Fruit fly (Drosophila melanogaster) whole organism, embryonic: ENCODE results near the gene CG33941.

Experiments
- CG10274 ChIP-seq: fragments of 200-800 bp; sonication (Bioruptor generic); optimal IDR thresholded peaks from 3 replicates; lab custom pipeline; 2017; ENCODE audit warnings: missing biosample characterization, mild to moderate bottlenecking, missing genetic modification characterization
- CG10321 ChIP-seq: fragments of 200-800 bp; sonication (Bioruptor generic); IDR thresholded peaks from 2 replicates; pipeline ENCODE4 v1.3.6; 2022; ENCODE audit warnings: missing biosample characterization, missing genetic modification characterization
- CG10431 ChIP-seq: fragments of 200-800 bp; sonication (Bioruptor generic); optimal IDR thresholded peaks from 3 replicates; lab custom pipeline; 2018; ENCODE audit warnings: missing biosample characterization, mild to moderate bottlenecking, missing genetic modification characterization
- CG11504 ChIP-seq: fragments of 200-800 bp; sonication (Bioruptor generic); optimal IDR thresholded peaks from 3 replicates; lab custom pipeline; 2019; ENCODE audit warnings: missing biosample characterization, mild to moderate bottlenecking, missing genetic modification characterization, moderate library complexity
- CG12155 ChIP-seq: fragments of 200-800 bp; sonication (Bioruptor generic); optimal IDR thresholded peaks from 3 replicates; lab custom pipeline; 2016; ENCODE audit warnings: missing biosample characterization, missing genetic modification characterization
- CG12659 ChIP-seq: fragments of 200-800 bp; sonication (Bioruptor generic); optimal IDR thresholded peaks from 3 replicates; lab custom pipeline; 2017; ENCODE audit warnings: mild to moderate bottlenecking, missing biosample characterization, missing genetic modification reagents, missing genetic modification characterization
- CG13424 ChIP-seq: fragments of 200-800 bp; sonication (Bioruptor generic); optimal IDR thresholded peaks from 2 replicates; lab custom pipeline; 2019; ENCODE audit warnings: missing biosample characterization, mild to moderate bottlenecking, missing genetic modification characterization, moderate library complexity
- CG13624 ChIP-seq: fragments of 200-800 bp; sonication (Bioruptor generic); optimal IDR thresholded peaks from 2 replicates; lab custom pipeline; 2016; ENCODE audit warnings: missing biosample characterization, missing genetic modification characterization
- CG14667 ChIP-seq: fragments of 200-800 bp; sonication (Bioruptor generic); IDR thresholded peaks from 2 replicates; pipeline ENCODE4 v1.3.6; 2022; ENCODE audit warnings: missing biosample characterization, missing genetic modification characterization
- CG14860 ChIP-seq: fragments of 200-800 bp; sonication (Bioruptor generic); IDR thresholded peaks from 3 replicates; pipeline ENCODE4 v1.3.6; 2022; ENCODE audit warnings: missing biosample characterization, missing genetic modification characterization; ENCODE audit not compliant: partially characterized antibody
- CG15011 ChIP-seq: fragments of 200-800 bp; sonication (Bioruptor generic); optimal IDR thresholded peaks from 3 replicates; lab custom pipeline; 2018; ENCODE audit warnings: missing biosample characterization, mild to moderate bottlenecking, missing genetic modification characterization
- CG1603 ChIP-seq: fragments of 200-800 bp; sonication (Bioruptor generic); optimal IDR thresholded peaks from 2 replicates; lab custom pipeline; 2019; ENCODE audit warnings: missing biosample characterization, mild to moderate bottlenecking, missing genetic modification characterization, moderate library complexity
- CG16813 ChIP-seq: fragments of 200-800 bp; sonication (Bioruptor generic); IDR thresholded peaks from 3 replicates; pipeline ENCODE4 v1.3.6; 2022; ENCODE audit warnings: missing biosample characterization, missing genetic modification characterization; ENCODE audit not compliant: partially characterized antibody
- CG17912 ChIP-seq: fragments of 200-800 bp; sonication (Bioruptor generic); optimal IDR thresholded peaks from 2 replicates; lab custom pipeline; 2018; ENCODE audit warnings: missing biosample characterization, mild to moderate bottlenecking, missing genetic modification characterization
- CG18011 ChIP-seq: fragments of 200-800 bp; sonication (Bioruptor generic); optimal IDR thresholded peaks from 2 replicates; lab custom pipeline; 2017; ENCODE audit warnings: missing biosample characterization, missing genetic modification characterization, mild to moderate bottlenecking, moderate library complexity, missing genotype
- CG2120 ChIP-seq: fragments of 200-800 bp; sonication (Bioruptor generic); optimal IDR thresholded peaks from 3 replicates; lab custom pipeline; 2016; ENCODE audit warnings: missing biosample characterization, missing genetic modification characterization
- CG31441 ChIP-seq: fragments of 200-800 bp; sonication (Bioruptor generic); IDR thresholded peaks from 2 replicates; pipeline ENCODE4 v1.3.6; 2022; ENCODE audit warnings: missing biosample characterization, missing genetic modification characterization
- CG4424 ChIP-seq: fragments of 200-800 bp; sonication (Bioruptor generic); optimal IDR thresholded peaks from 3 replicates; lab custom pipeline; 2016; ENCODE audit warnings: missing biosample characterization, missing genetic modification characterization
- CG6791 ChIP-seq: fragments of 200-800 bp; sonication (Bioruptor generic); IDR thresholded peaks from 3 replicates; pipeline ENCODE4 v1.3.6; 2022; ENCODE audit warnings: missing biosample characterization, missing genetic modification characterization; ENCODE audit not compliant: partially characterized antibody
- CG8089 ChIP-seq: fragments of 200-800 bp; sonication (Bioruptor generic); optimal IDR thresholded peaks from 3 replicates; lab custom pipeline; 2016; ENCODE audit warnings: missing biosample characterization, missing genetic modification characterization
- CG9437 ChIP-seq: fragments of 200-800 bp; sonication (Bioruptor generic); optimal IDR thresholded peaks from 2 replicates; lab custom pipeline; 2018; ENCODE audit warnings: missing biosample characterization, mild to moderate bottlenecking, missing genetic modification characterization
- CG9817 ChIP-seq: fragments of 200-800 bp; sonication (Bioruptor generic); optimal IDR thresholded peaks from 2 replicates; lab custom pipeline; 2018; ENCODE audit warnings: missing biosample characterization, mild to moderate bottlenecking, missing genetic modification characterization, moderate library complexity
- Ets65A ChIP-seq: fragments of 200-800 bp; sonication (Bioruptor generic); peaks from one replicate; lab custom pipeline; 2016; ENCODE audit warnings: missing biosample characterization, missing genetic modification characterization
- MBD-R2 ChIP-seq: fragments of 200-800 bp; sonication (Bioruptor generic); IDR thresholded peaks from 2 replicates; pipeline ENCODE4 v1.3.6; 2022; ENCODE audit warnings: missing biosample characterization, missing genetic modification characterization
- MESR4 ChIP-seq: fragments of 200-800 bp; sonication (Bioruptor generic); optimal IDR thresholded peaks from 2 replicates; lab custom pipeline; 2018; ENCODE audit warnings: missing biosample characterization, mild to moderate bottlenecking, missing genetic modification characterization, moderate library complexity
- Med ChIP-seq: fragments of 200-800 bp; sonication (Bioruptor generic); peaks from one replicate; lab custom pipeline; 2016; ENCODE audit warnings: missing biosample characterization, missing genetic modification characterization, mild to moderate bottlenecking, inconsistent platforms, moderate library complexity
- Optix ChIP-seq: fragments of 200-800 bp; sonication (Bioruptor generic); IDR thresholded peaks from 3 replicates; pipeline ENCODE4 v1.3.6; 2022; ENCODE audit warnings: missing biosample characterization, missing genetic modification characterization
- Poxn ChIP-seq: fragments of 200-800 bp; sonication (Bioruptor generic); IDR thresholded peaks from 2 replicates; pipeline ENCODE4 v1.3.6; 2022; ENCODE audit warnings: missing biosample characterization, missing genetic modification characterization
- Scr ChIP-seq: fragments of 200-800 bp; sonication (Bioruptor generic); IDR thresholded peaks from 2 replicates; pipeline ENCODE4 v1.3.6; 2022; ENCODE audit warnings: missing biosample characterization, missing genetic modification characterization; ENCODE audit not compliant: partially characterized antibody
- ara ChIP-seq: fragments of 200-800 bp; sonication (Bioruptor generic); IDR thresholded peaks from 2 replicates; pipeline ENCODE4 v1.3.6; 2022; ENCODE audit warnings: missing biosample characterization, missing genetic modification characterization
- bsh ChIP-seq, 2 experiments: fragments of 200-800 bp; sonication (Bioruptor generic); optimal IDR thresholded peaks; 2 replicates each; lab custom pipeline; 2017 to 2018; ENCODE audit warnings: mild to moderate bottlenecking in 2 of 2, missing biosample characterization in 2 of 2, missing genetic modification characterization in 2 of 2, moderate library complexity in 1 of 2
- chif ChIP-seq, 2 experiments: fragments of 200-800 bp; sonication (Bioruptor generic); optimal IDR thresholded peaks; 3 replicates each; lab custom pipeline; 2016; ENCODE audit warnings: missing biosample characterization in 2 of 2, missing genetic modification characterization in 2 of 2
- croc ChIP-seq: fragments of 200-800 bp; sonication (Bioruptor generic); conservative IDR thresholded peaks from 3 replicates; pipeline ENCODE4 v1.3.6; 2022; ENCODE audit warnings: missing biosample characterization, missing genetic modification characterization
- fd3F ChIP-seq: fragments of 200-800 bp; sonication (Bioruptor generic); optimal IDR thresholded peaks from 2 replicates; lab custom pipeline; 2018; ENCODE audit warnings: missing biosample characterization, mild to moderate bottlenecking, missing genetic modification characterization, moderate library complexity
- gcm2 ChIP-seq: fragments of 200-800 bp; sonication (Bioruptor generic); optimal IDR thresholded peaks from 2 replicates; lab custom pipeline; 2016; ENCODE audit warnings: missing biosample characterization, missing genetic modification characterization
- gem ChIP-seq: fragments of 200-800 bp; sonication (Bioruptor generic); optimal IDR thresholded peaks from 2 replicates; lab custom pipeline; 2019; ENCODE audit warnings: missing biosample characterization, mild to moderate bottlenecking, missing genetic modification characterization, moderate library complexity
- grn ChIP-seq: fragments of 200-800 bp; sonication (Bioruptor generic); optimal IDR thresholded peaks from 3 replicates; lab custom pipeline; 2017; ENCODE audit warnings: missing biosample characterization, missing genetic modification characterization
- gsb ChIP-seq: fragments of 200-800 bp; sonication (Bioruptor generic); IDR thresholded peaks from 2 replicates; pipeline ENCODE4 v1.3.6; 2022; ENCODE audit warnings: missing biosample characterization, missing genetic modification characterization
- gt ChIP-seq: fragments of 200-800 bp; sonication (Bioruptor generic); IDR thresholded peaks from 2 replicates; pipeline ENCODE4 v1.3.6; 2022; ENCODE audit warnings: missing biosample characterization, missing genetic modification characterization
- nau ChIP-seq: fragments of 200-800 bp; sonication (Bioruptor generic); optimal IDR thresholded peaks from 3 replicates; lab custom pipeline; 2017; ENCODE audit warnings: missing biosample characterization, mild to moderate bottlenecking, missing genetic modification characterization, missing genetic modification reagents
- pan ChIP-seq, 4 experiments: fragments of >200 bp in 3 of 4; fragments of 200-800 bp in 1 of 4; sonication (Bioruptor generic) in 1 of 4; optimal IDR thresholded peaks in 3 of 4; IDR thresholded peaks in 1 of 4; 2 replicates each; pipeline versions ENCODE4 v1.3.6 to Lab custom; 2017 to 2022; ENCODE audit warnings: missing biosample characterization in 2 of 4, missing genetic modification characterization in 2 of 4, mixed read lengths in 1 of 4
- row ChIP-seq: fragments of 200-800 bp; sonication (Bioruptor generic); IDR thresholded peaks from 3 replicates; pipeline ENCODE4 v1.3.6; 2022; ENCODE audit warnings: missing biosample characterization, missing genetic modification characterization
- salm ChIP-seq: fragments of 200-800 bp; sonication (Bioruptor generic); optimal IDR thresholded peaks from 2 replicates; lab custom pipeline; 2018; ENCODE audit warnings: missing biosample characterization, mild to moderate bottlenecking, missing genetic modification characterization
- sna ChIP-seq: fragments of 200-800 bp; sonication (Bioruptor generic); IDR thresholded peaks from 2 replicates; pipeline ENCODE4 v1.3.6; 2022; ENCODE audit warnings: missing biosample characterization, missing genetic modification characterization; ENCODE audit not compliant: partially characterized antibody
- sob ChIP-seq: fragments of 200-800 bp; sonication (Bioruptor generic); IDR thresholded peaks from 2 replicates; pipeline ENCODE4 v1.3.6; 2022; ENCODE audit warnings: missing biosample characterization, missing genetic modification characterization
- stwl ChIP-seq: fragments of 200-800 bp; sonication (Bioruptor generic); optimal IDR thresholded peaks from 3 replicates; lab custom pipeline; 2018; ENCODE audit warnings: missing biosample characterization, mild to moderate bottlenecking, missing genetic modification characterization, moderate library complexity
- trem ChIP-seq: fragments of 200-800 bp; optimal IDR thresholded peaks from 3 replicates; lab custom pipeline; 2019; ENCODE audit warnings: missing biosample characterization, mild to moderate bottlenecking, missing genetic modification characterization, moderate library complexity
- tx ChIP-seq: fragments of 200-800 bp; sonication (Bioruptor generic); optimal IDR thresholded peaks from 2 replicates; lab custom pipeline; 2016; ENCODE audit warnings: missing biosample characterization, missing genetic modification characterization
- wek ChIP-seq: fragments of 200-800 bp; sonication (Bioruptor generic); optimal IDR thresholded peaks from 3 replicates; lab custom pipeline; 2018; ENCODE audit warnings: missing biosample characterization, mild to moderate bottlenecking, missing genetic modification characterization, moderate library complexity

Gene CG33941

dm6 chr4:482659-483134 lies 15.4 kb downstream of the CG33941 start (continued):
- no peak for TF ChIP-seq nau (GFP tag; lab: Kevin White, UChicago)
- TF ChIP-seq gt, result no peak
- peak; percentile 70 for TF ChIP-seq Med (GFP tag; lab: Kevin White, UChicago)
- TF ChIP-seq row (GFP tag; lab: Robert Waterston, UW), result peak; percentile 77
- no peak for TF ChIP-seq gcm2 (GFP tag; lab: Kevin White, UChicago)
- TF ChIP-seq CG6791 (GFP tag; lab: Robert Waterston, UW), result 0 out of 3 replicates have a peak, but pooled peaks have one; percentile 36
- no peak for TF ChIP-seq ara (GFP tag; lab: Robert Waterston, UW)
- TF ChIP-seq chif (GFP tag; optimal IDR thresholded peaks at IDR 0.05; lab: Kevin White, UChicago), result no peak
- peak; percentile 16 for TF ChIP-seq grn (GFP tag; lab: Kevin White, UChicago)
- no peak for TF ChIP-seq CG10274 (GFP tag; lab: Kevin White, UChicago)
- peak; percentile 69 for TF ChIP-seq CG10431
- no peak for TF ChIP-seq bsh (GFP tag; optimal IDR thresholded peaks at IDR 0.05; lab: Kevin White, UChicago)
- peak; percentile 6 for TF ChIP-seq CG13424 (tag; lab: Kevin White, UChicago)
- TF ChIP-seq CG16813, result 0 out of 3 replicates have a peak, but pooled peaks have one; percentile 22
- peak; percentile 70 for TF ChIP-seq CG1603
- no peak for TF ChIP-seq fd3F (GFP tag; lab: Kevin White, UChicago)
- TF ChIP-seq wek (GFP tag; lab: Kevin White, UChicago), result peak; percentile 99
- no peak for TF ChIP-seq CG14860 (GFP tag; lab: Robert Waterston, UW)
- TF ChIP-seq gem (tag; lab: Kevin White, UChicago), result peak; percentile 5
- TF ChIP-seq CG14667 (GFP tag; lab: Robert Waterston, UW), result no peak
- peak; percentile 87 for TF ChIP-seq Ets65A (GFP tag; lab: Kevin White, UChicago)
- TF ChIP-seq tx (GFP tag; lab: Kevin White, UChicago), result no peak
- peak; percentile 37 for TF ChIP-seq CG12659 (GFP tag; lab: Kevin White, UChicago)
- no peak for TF ChIP-seq Optix (GFP tag; lab: Robert Waterston, UW)
- no peak for TF ChIP-seq CG11504
- peak; percentile 28 for TF ChIP-seq MESR4 (GFP tag; lab: Kevin White, UChicago)
- no peak for TF ChIP-seq CG18011
- peak; percentile 28 for TF ChIP-seq CG2120 (GFP tag; lab: Kevin White, UChicago)
- TF ChIP-seq CG10321 (GFP tag; lab: Robert Waterston, UW), result no peak
- no peak for TF ChIP-seq CG9437 (GFP tag; lab: Kevin White, UChicago)
- TF ChIP-seq CG9817 (tag; lab: Kevin White, UChicago), result no peak
- TF ChIP-seq croc (GFP tag; lab: Robert Waterston, UW), result no peak
- peak; percentile 80 for TF ChIP-seq stwl
- no peak for TF ChIP-seq salm (tag; lab: Kevin White, UChicago)
- no peak for TF ChIP-seq gsb (GFP tag; lab: Robert Waterston, UW)
- TF ChIP-seq Poxn (GFP tag; lab: Robert Waterston, UW), result no peak
- TF ChIP-seq Scr, result 0 out of 2 replicates have a peak, but pooled peaks have one; percentile 11
- peak; percentile 5 for TF ChIP-seq trem (tag; lab: Kevin White, UChicago)
- peak; percentile 33 for TF ChIP-seq CG17912 (GFP tag; lab: Kevin White, UChicago)
- peak; percentile 32 for TF ChIP-seq CG8089
- TF ChIP-seq CG31441 (GFP tag; lab: Robert Waterston, UW), result no peak
- TF ChIP-seq CG13624 (GFP tag; lab: Kevin White, UChicago), result no peak
- peak; percentile 94 for TF ChIP-seq CG4424 (GFP tag; lab: Kevin White, UChicago)
- no peak for TF ChIP-seq pan (optimal IDR thresholded peaks at IDR 0.05; lab: Kevin White, UChicago)
- TF ChIP-seq pan (GFP tag; optimal IDR thresholded peaks at IDR 0.05 in 1 of 2, IDR thresholded peaks at IDR 0.05 in 1 of 2), result no peak
- TF ChIP-seq CG15011 (GFP tag; lab: Kevin White, UChicago), result no peak
- 0 out of 2 replicates have a peak, but pooled peaks have one; percentile 39 for TF ChIP-seq sob (GFP tag; lab: Robert Waterston, UW)
- TF ChIP-seq sna, result 0 out of 2 replicates have a peak, but pooled peaks have one; percentile 18
- peak; percentile 39; the same call in 1 of the 2 replicates for TF ChIP-seq MBD-R2
- peak; percentile 1 for TF ChIP-seq CG12155 (GFP tag; lab: Kevin White, UChicago)
